Worm (Caenorhabditis elegans) whole organism, late embryonic: ENCODE data around the gene zig-13.

Experiments used
- C38D4.7 ChIP-seq: fragments of 200-800 bp; sonication (Bioruptor generic); optimal IDR thresholded peaks from 2 replicates; lab custom pipeline; 2018; ENCODE audit warnings: mild to moderate bottlenecking, missing genetic modification characterization, moderate library complexity, missing compliant biosample characterization
- K02D7.2 ChIP-seq: sonication (generic microtip); optimal IDR thresholded peaks from 2 replicates; lab custom pipeline; 2017; ENCODE audit warnings: mild to moderate bottlenecking, missing genetic modification characterization, missing compliant biosample characterization
- ahr-1 ChIP-seq: sonication (generic microtip); optimal IDR thresholded peaks from 2 replicates; lab custom pipeline; 2016; ENCODE audit warnings: missing genetic modification characterization, missing compliant biosample characterization
- ama-1 ChIP-seq: fragments of 150-350 bp; optimal IDR thresholded peaks from 2 replicates; lab custom pipeline; 2014
- ceh-14 ChIP-seq: sonication (generic microtip); optimal IDR thresholded peaks from 2 replicates; lab custom pipeline; 2016; ENCODE audit warnings: missing genotype, missing genetic modification characterization, missing compliant biosample characterization
- ceh-19 ChIP-seq: fragments of 200-800 bp; sonication (Bioruptor generic); optimal IDR thresholded peaks from 2 replicates; lab custom pipeline; 2018; ENCODE audit warnings: mild to moderate bottlenecking, missing genetic modification characterization, missing compliant biosample characterization
- ceh-2 ChIP-seq: sonication (generic microtip); optimal IDR thresholded peaks from 2 replicates; lab custom pipeline; 2016; ENCODE audit warnings: missing genotype, missing genetic modification characterization, missing compliant biosample characterization
- ceh-24 ChIP-seq: sonication (generic microtip); optimal IDR thresholded peaks from 2 replicates; lab custom pipeline; 2016; ENCODE audit warnings: mild to moderate bottlenecking, missing genetic modification characterization, missing compliant biosample characterization
- ceh-30 ChIP-seq: fragments of 150-350 bp; optimal IDR thresholded peaks from 2 replicates; lab custom pipeline; 2014; ENCODE audit warnings: missing biosample characterization, missing genetic modification characterization
- ceh-34 ChIP-seq: sonication (generic microtip); optimal IDR thresholded peaks from 2 replicates; lab custom pipeline; 2016; ENCODE audit warnings: mild to moderate bottlenecking, missing genetic modification characterization, missing compliant biosample characterization
- ceh-9 ChIP-seq: sonication (generic microtip); optimal IDR thresholded peaks from 2 replicates; lab custom pipeline; 2016; ENCODE audit warnings: mild to moderate bottlenecking, missing genetic modification characterization, inconsistent platforms, missing compliant biosample characterization
- che-1 ChIP-seq: sonication (generic microtip); optimal IDR thresholded peaks from 2 replicates; lab custom pipeline; 2016; ENCODE audit warnings: mild to moderate bottlenecking, missing genetic modification characterization, missing compliant biosample characterization
- dve-1 ChIP-seq: sonication (generic microtip); optimal IDR thresholded peaks from 2 replicates; lab custom pipeline; 2017; ENCODE audit warnings: antibody characterized with exemption, mild to moderate bottlenecking, missing genetic modification characterization, missing compliant biosample characterization
- ets-4 ChIP-seq: sonication (generic microtip); optimal IDR thresholded peaks from 2 replicates; lab custom pipeline; 2016; ENCODE audit warnings: missing genetic modification characterization, missing compliant biosample characterization
- fkh-10 ChIP-seq: fragments of 150-350 bp; optimal IDR thresholded peaks from 2 replicates; lab custom pipeline; 2014; ENCODE audit warnings: missing biosample characterization, missing genetic modification reagents, missing genetic modification characterization
- gmeb-2 ChIP-seq: sonication (generic microtip); optimal IDR thresholded peaks from 2 replicates; lab custom pipeline; 2016; ENCODE audit warnings: missing genetic modification characterization, inconsistent platforms, missing compliant biosample characterization
- hlh-13 ChIP-seq: fragments of 200-800 bp; sonication (Bioruptor generic); optimal IDR thresholded peaks from 2 replicates; lab custom pipeline; 2018; ENCODE audit warnings: mild to moderate bottlenecking, missing genetic modification characterization, missing compliant biosample characterization
- hlh-30 ChIP-seq: sonication (generic microtip); optimal IDR thresholded peaks from 2 replicates; lab custom pipeline; 2017; ENCODE audit warnings: antibody characterized with exemption, missing genetic modification characterization, missing compliant biosample characterization; ENCODE audit not compliant: insufficient read depth
- hlh-6 ChIP-seq: sonication (generic microtip); optimal IDR thresholded peaks from 2 replicates; lab custom pipeline; 2016; ENCODE audit warnings: missing genotype, missing genetic modification characterization, missing compliant biosample characterization
- lim-6 ChIP-seq: sonication (generic microtip); optimal IDR thresholded peaks from 2 replicates; lab custom pipeline; 2016; ENCODE audit warnings: missing genetic modification characterization, missing compliant biosample characterization
- madf-2 ChIP-seq: sonication (generic microtip); optimal IDR thresholded peaks from 2 replicates; lab custom pipeline; 2017; ENCODE audit warnings: missing genetic modification characterization, missing compliant biosample characterization
- mec-3 ChIP-seq: sonication (generic microtip); optimal IDR thresholded peaks from 2 replicates; lab custom pipeline; 2016; ENCODE audit warnings: borderline replicate concordance, missing genetic modification characterization, missing compliant biosample characterization
- nhr-11 ChIP-seq: fragments of 150-350 bp; optimal IDR thresholded peaks from 2 replicates; lab custom pipeline; 2014; ENCODE audit warnings: missing biosample characterization, missing genetic modification characterization
- nhr-232 ChIP-seq: sonication (generic microtip); optimal IDR thresholded peaks from 2 replicates; lab custom pipeline; 2016; ENCODE audit warnings: missing genetic modification characterization, missing compliant biosample characterization
- npax-4 ChIP-seq: sonication (generic microtip); optimal IDR thresholded peaks from 2 replicates; lab custom pipeline; 2016; ENCODE audit warnings: missing genetic modification characterization, missing compliant biosample characterization
- odd-2 ChIP-seq: sonication (generic microtip); optimal IDR thresholded peaks from 2 replicates; lab custom pipeline; 2017; ENCODE audit warnings: antibody characterized with exemption, mild to moderate bottlenecking, missing genetic modification characterization, missing compliant biosample characterization
- pat-9 ChIP-seq: fragments of 200-800 bp; sonication (Bioruptor generic); optimal IDR thresholded peaks from 2 replicates; lab custom pipeline; 2018; ENCODE audit warnings: mild to moderate bottlenecking, missing genetic modification characterization, moderate library complexity, missing compliant biosample characterization
- pax-1 ChIP-seq: fragments of 150-350 bp; optimal IDR thresholded peaks from 2 replicates; lab custom pipeline; 2014; ENCODE audit warnings: missing biosample characterization, missing genetic modification characterization
- pha-4 ChIP-seq: fragments of 150-350 bp; optimal IDR thresholded peaks from 2 replicates; lab custom pipeline; 2018; ENCODE audit warnings: missing biosample characterization, missing genetic modification reagents, missing genetic modification characterization
- pqm-1 ChIP-seq: sonication (generic microtip); optimal IDR thresholded peaks from 2 replicates; lab custom pipeline; 2016; ENCODE audit warnings: missing genetic modification characterization, missing compliant biosample characterization
- ref-2 ChIP-seq: sonication (generic microtip); optimal IDR thresholded peaks from 2 replicates; lab custom pipeline; 2016; ENCODE audit warnings: missing genetic modification characterization, missing compliant biosample characterization
- rnt-1 ChIP-seq: sonication (generic microtip); optimal IDR thresholded peaks from 2 replicates; lab custom pipeline; 2016; ENCODE audit warnings: missing genetic modification characterization, missing compliant biosample characterization
- sdc-2 ChIP-seq: sonication (generic microtip); optimal IDR thresholded peaks from 2 replicates; lab custom pipeline; 2016; ENCODE audit warnings: missing genotype, missing genetic modification characterization, missing compliant biosample characterization
- sox-2 ChIP-seq: fragments of 200-800 bp; sonication (Bioruptor generic); IDR thresholded peaks from 2 replicates; pipeline ENCODE4 v1.3.6; 2022; ENCODE audit warnings: missing genetic modification reagents, missing genetic modification characterization, missing compliant biosample characterization
- tbx-2 ChIP-seq: sonication (generic microtip); optimal IDR thresholded peaks from 2 replicates; lab custom pipeline; 2016; ENCODE audit warnings: missing genetic modification characterization, missing compliant biosample characterization
- ttx-3 ChIP-seq: sonication (generic microtip); optimal IDR thresholded peaks from 2 replicates; lab custom pipeline; 2016; ENCODE audit warnings: missing genetic modification reagents, missing genetic modification characterization, missing compliant biosample characterization
- unc-42 ChIP-seq: sonication (generic microtip); optimal IDR thresholded peaks from 2 replicates; lab custom pipeline; 2016; ENCODE audit warnings: missing genotype, missing genetic modification characterization, missing compliant biosample characterization
- unc-55 ChIP-seq: sonication (generic microtip); optimal IDR thresholded peaks from 2 replicates; lab custom pipeline; 2017; ENCODE audit warnings: missing biosample characterization, missing genetic modification reagents, missing genetic modification characterization
- unc-86 ChIP-seq: sonication (generic microtip); optimal IDR thresholded peaks from 2 replicates; lab custom pipeline; 2016; ENCODE audit warnings: missing genetic modification characterization, missing compliant biosample characterization
- zip-5 ChIP-seq: sonication (generic microtip); optimal IDR thresholded peaks from 2 replicates; lab custom pipeline; 2016; ENCODE audit warnings: missing genetic modification characterization, missing compliant biosample characterization
- ztf-16 ChIP-seq: sonication (generic microtip); optimal IDR thresholded peaks from 2 replicates; lab custom pipeline; 2017; ENCODE audit warnings: missing genetic modification characterization, missing compliant biosample characterization

zig-13 gene

DNA sequence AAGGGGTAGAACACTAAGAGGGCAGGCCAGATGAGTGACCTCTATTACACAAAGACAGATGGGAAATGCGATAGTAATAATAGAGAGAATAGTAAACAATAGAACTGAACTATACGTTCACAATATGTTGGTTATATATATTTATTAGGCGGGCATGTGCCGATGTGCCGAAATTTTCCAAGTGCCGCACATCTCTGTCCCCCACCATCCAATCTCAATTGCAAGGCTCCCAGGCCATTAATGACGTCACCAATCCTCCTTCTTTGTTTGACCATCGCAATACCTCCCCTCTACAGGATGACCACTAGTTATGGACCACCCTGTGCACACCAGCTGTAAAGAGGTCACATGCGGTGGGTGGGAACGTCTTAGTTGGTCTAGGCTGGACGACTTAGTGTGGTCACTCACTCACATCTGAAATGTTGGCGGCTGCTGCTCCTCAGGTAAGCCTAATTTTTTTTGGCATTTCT, 22.6 kb upstream of the zig-13 start, which contains the start of gene F40G9.6:
Gene F40G9.6, plus strand, starts transcription at position 420 of the 470 bp plus-strand sequence.
- TF ChIP-seq hlh-30 (tag; lab: Kevin White, UChicago) (peak; percentile 25), ref-2 (tag; lab: Kevin White, UChicago) (peak; percentile 38), unc-86 (tag; lab: Kevin White, UChicago) (no peak), sox-2 (GFP tag; lab: Robert Waterston, UW) (peak; percentile 51), tbx-2 (peak; percentile 13), nhr-11 (tag; lab: Kevin White, UChicago) (no peak), ceh-34 (tag; lab: Kevin White, UChicago) (peak; percentile 13)
- TF ChIP-seq, all 69 proteins: peak for 5

DNA sequence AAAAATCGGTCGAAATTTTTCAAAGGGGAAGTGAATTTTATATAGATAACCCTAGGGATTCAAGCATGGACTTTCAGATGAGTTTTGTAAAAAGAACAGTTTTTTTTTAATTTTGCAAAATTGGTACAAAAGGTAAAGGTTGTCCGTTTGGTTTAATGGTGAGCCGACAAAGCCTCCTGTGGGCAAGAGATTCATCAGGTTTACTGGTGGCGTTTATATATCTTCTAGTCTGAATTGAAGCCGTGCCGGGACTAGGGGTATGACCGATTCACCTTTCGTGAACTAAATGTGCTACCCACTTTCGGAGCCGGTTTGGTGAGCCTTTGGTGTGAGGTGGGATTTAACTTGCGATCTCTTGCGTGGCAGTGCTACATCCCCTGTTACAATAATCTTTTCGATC, 21.6 kb upstream of the zig-13 start:
- peak; percentile 23 for TF ChIP-seq madf-2
- TF ChIP-seq hlh-13 (GFP tag; lab: Kevin White, UChicago): no peak
- TF ChIP-seq rnt-1 (tag; lab: Kevin White, UChicago): no peak
- no peak for TF ChIP-seq npax-4

DNA sequence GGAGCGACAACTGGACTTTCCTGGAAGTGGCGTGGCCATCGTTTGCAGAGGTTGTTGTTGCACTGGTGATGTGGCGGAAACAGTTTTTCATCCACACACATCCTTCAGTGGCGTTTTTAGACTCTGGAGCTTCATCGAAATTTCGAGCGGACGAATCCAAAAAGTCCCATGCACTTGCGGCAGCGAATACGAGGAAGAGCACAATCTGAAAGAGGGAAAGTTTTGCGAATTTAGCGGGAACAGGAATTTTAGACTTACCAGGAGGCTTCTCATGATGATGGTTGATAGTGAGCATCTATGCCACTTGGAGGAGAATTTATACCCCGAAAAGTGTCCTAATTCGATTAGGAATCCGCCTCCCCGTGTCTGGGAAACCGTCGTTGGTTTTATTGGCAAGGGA, 21.2 kb upstream of the zig-13 start, which contains the start of gene F40G9.14:
Gene F40G9.14, minus strand, starts transcription at position 101 of the 400 bp plus-strand sequence.
- TF ChIP-seq gmeb-2: no peak
- no peak for TF ChIP-seq nhr-232 (tag; lab: Kevin White, UChicago)
- TF ChIP-seq hlh-6 (tag; lab: Kevin White, UChicago): no peak
- TF ChIP-seq ceh-9 (tag; lab: Kevin White, UChicago): no peak
- TF ChIP-seq rnt-1 (tag; lab: Kevin White, UChicago): no peak
- no peak for TF ChIP-seq ztf-16 (tag; lab: Kevin White, UChicago)
- TF ChIP-seq ama-1 (lab: Kevin White, UChicago): no peak
- TF ChIP-seq hlh-13 (GFP tag; lab: Kevin White, UChicago): no peak
- no peak for TF ChIP-seq ceh-19

DNA sequence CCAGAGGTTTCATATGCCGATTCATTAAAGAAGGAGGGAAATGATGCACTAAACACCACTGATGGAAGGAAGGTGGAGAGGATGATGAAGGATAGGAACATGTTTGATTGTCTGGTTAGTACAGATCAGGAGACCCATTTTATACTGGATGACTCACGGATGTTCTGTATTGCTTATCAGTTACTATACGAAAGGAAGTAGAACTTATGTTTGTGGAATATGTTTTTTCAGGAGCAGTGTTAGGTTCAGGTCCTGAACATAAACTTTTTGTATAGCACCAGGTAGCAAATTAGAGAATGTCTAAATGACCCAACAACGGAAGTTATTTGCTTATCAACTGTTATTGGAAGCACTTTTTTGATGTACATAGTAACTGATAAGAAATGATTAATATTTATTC, 19.2 kb upstream of the zig-13 start, which contains the start of gene clec-148:
Gene clec-148, minus strand, starts transcription at position 101 of the 400 bp plus-strand sequence.
- no peak for TF ChIP-seq sdc-2 (tag; lab: Kevin White, UChicago)
- TF ChIP-seq ahr-1 (tag; lab: Kevin White, UChicago): no peak
- no peak for TF ChIP-seq ceh-14 (tag; lab: Kevin White, UChicago)
- TF ChIP-seq pha-4 (tag; lab: Kevin White, UChicago): no peak
- no peak for TF ChIP-seq unc-55 (GFP tag; lab: Kevin White, UChicago)
- TF ChIP-seq che-1 (tag; lab: Kevin White, UChicago): no peak
- no peak for TF ChIP-seq mec-3
- no peak for TF ChIP-seq K02D7.2 (tag; lab: Kevin White, UChicago)
- no peak for TF ChIP-seq ttx-3 (tag; lab: Kevin White, UChicago)
- no peak for TF ChIP-seq C38D4.7 (GFP tag; lab: Kevin White, UChicago)
- no peak for TF ChIP-seq lim-6
- TF ChIP-seq fkh-10 (GFP tag; lab: Kevin White, UChicago): no peak
- no peak for TF ChIP-seq unc-42
- TF ChIP-seq ceh-30 (tag; lab: Kevin White, UChicago): no peak
- TF ChIP-seq pax-1: no peak
- no peak for TF ChIP-seq pqm-1
- TF ChIP-seq sox-2 (GFP tag; lab: Robert Waterston, UW): no peak
- TF ChIP-seq ceh-34 (tag; lab: Kevin White, UChicago): no peak
- TF ChIP-seq ceh-2 (tag; lab: Kevin White, UChicago): no peak

DNA sequence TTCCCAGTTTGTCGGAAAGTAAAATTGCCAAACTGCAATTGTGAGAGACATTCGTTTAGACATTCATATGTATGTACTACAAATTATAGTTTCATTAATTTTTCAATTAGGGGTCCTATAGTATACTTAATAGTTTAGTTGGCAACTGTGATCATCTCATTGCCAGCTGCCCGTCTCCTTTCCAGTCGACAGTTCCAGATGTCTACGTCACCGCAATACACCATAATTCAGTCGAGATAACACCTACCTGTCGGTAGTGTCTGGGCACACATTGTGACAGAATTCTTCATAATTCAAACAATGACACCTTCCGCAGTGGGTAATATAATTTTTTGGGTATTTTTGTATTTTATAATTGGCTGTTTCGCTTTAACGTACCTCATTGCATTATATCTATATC, 17.0 kb upstream of the zig-13 start, which contains the start of gene F40G9.19:
Gene F40G9.19, plus strand, starts transcription at position 301 of the 400 bp plus-strand sequence.
- TF ChIP-seq ceh-24 (no peak), sdc-2 (tag; lab: Kevin White, UChicago) (no peak), madf-2 (no peak), npax-4 (no peak), rnt-1 (tag; lab: Kevin White, UChicago) (no peak), nhr-232 (tag; lab: Kevin White, UChicago) (no peak), ets-4 (tag; lab: Kevin White, UChicago) (no peak), mec-3 (no peak), ama-1 (lab: Kevin White, UChicago) (no peak), zip-5 (tag; lab: Kevin White, UChicago) (no peak), hlh-30 (tag; lab: Kevin White, UChicago) (no peak), hlh-6 (tag; lab: Kevin White, UChicago) (no peak), unc-42 (no peak), odd-2 (tag; lab: Kevin White, UChicago) (no peak), dve-1 (tag; lab: Kevin White, UChicago) (no peak), pat-9 (tag; lab: Kevin White, UChicago) (no peak), ceh-34 (tag; lab: Kevin White, UChicago) (no peak)
- TF ChIP-seq, all 69 proteins: peak for 0
